Worm (Caenorhabditis elegans) whole organism, L1 larva: ENCODE measurements around the gene fbxb-13.

ENCODE experiments used
- aha-1 ChIP-seq: fragments of 150-350 bp; optimal IDR thresholded peaks from 2 replicates; lab custom pipeline; 2014; ENCODE audit warnings: missing biosample characterization, missing genetic modification characterization
- ama-1 ChIP-seq: fragments of 150-350 bp; optimal IDR thresholded peaks from 2 replicates; lab custom pipeline; 2014
- ceh-82 ChIP-seq, 3 experiments: fragments of 150-350 bp in 1 of 3; sonication (generic microtip) in 2 of 3; optimal IDR thresholded peaks; 2 replicates each; lab custom pipeline; 2014 to 2017; ENCODE audit warnings: missing biosample characterization in 3 of 3, missing genetic modification characterization in 3 of 3
- ces-1 ChIP-seq: fragments of 150-350 bp; optimal IDR thresholded peaks from 2 replicates; lab custom pipeline; 2014; ENCODE audit warnings: missing biosample characterization, missing genetic modification reagents, missing genetic modification characterization
- egl-27 ChIP-seq, 2 experiments: fragments of 150-350 bp in 1 of 2; sonication (generic microtip); optimal IDR thresholded peaks; 3 replicates each; lab custom pipeline; 2017 to 2018; ENCODE audit warnings: missing biosample characterization in 2 of 2, missing genetic modification characterization in 2 of 2, missing genetic modification reagents in 2 of 2
- mdl-1 ChIP-seq, 2 experiments: fragments of 150-350 bp; optimal IDR thresholded peaks; 2 replicates each; lab custom pipeline; 2014 to 2017; ENCODE audit warnings: missing biosample characterization in 2 of 2, missing genetic modification characterization in 2 of 2, inconsistent platforms in 1 of 2
- nhr-11 ChIP-seq: fragments of 150-350 bp; optimal IDR thresholded peaks from 2 replicates; lab custom pipeline; 2014; ENCODE audit warnings: missing biosample characterization, missing genetic modification characterization
- snpc-4 ChIP-seq: fragments of 150-350 bp; optimal IDR thresholded peaks from 2 replicates; lab custom pipeline; 2014; ENCODE audit warnings: missing biosample characterization, missing genetic modification characterization
- unc-62 ChIP-seq: fragments of 150-350 bp; optimal IDR thresholded peaks from 2 replicates; lab custom pipeline; 2014; ENCODE audit warnings: missing biosample characterization, missing genetic modification reagents, missing genetic modification characterization

ce11 chrII:1756072-1756471, 32.0 kb upstream of the fbxb-13 start, which contains the start of gene F36H5.17:
- TF ChIP-seq ceh-82 (tag; optimal IDR thresholded peaks at IDR 0.05; lab: Kevin White, UChicago) (no peak), ces-1 (GFP tag; lab: Kevin White, UChicago) (no peak), aha-1 (tag; lab: Kevin White, UChicago) (no peak), egl-27 (tag; optimal IDR thresholded peaks at IDR 0.05; lab: Kevin White, UChicago) (no peak), mdl-1 (tag; optimal IDR thresholded peaks at IDR 0.05; lab: Kevin White, UChicago) (no peak), unc-62 (GFP tag; lab: Kevin White, UChicago) (no peak), nhr-11 (tag; lab: Kevin White, UChicago) (no peak), snpc-4 (tag; lab: Kevin White, UChicago) (no peak), ama-1 (lab: Kevin White, UChicago) (no peak)
